Fruit fly (Drosophila melanogaster) whole organism, embryonic: Measurements from ENCODE around the gene CG8289.

Source experiments
- BtbVII ChIP-seq: fragments of 200-800 bp; sonication (Bioruptor generic); optimal IDR thresholded peaks from 3 replicates; lab custom pipeline; 2017; ENCODE audit warnings: missing biosample characterization, mild to moderate bottlenecking, missing genetic modification characterization
- CG10274 ChIP-seq: fragments of 200-800 bp; sonication (Bioruptor generic); optimal IDR thresholded peaks from 3 replicates; lab custom pipeline; 2017; ENCODE audit warnings: missing biosample characterization, mild to moderate bottlenecking, missing genetic modification characterization
- CG10462 ChIP-seq: fragments of 200-800 bp; sonication (Bioruptor generic); optimal IDR thresholded peaks from 2 replicates; lab custom pipeline; 2016; ENCODE audit warnings: missing biosample characterization, missing genetic modification characterization
- CG11398 ChIP-seq: fragments of 200-800 bp; sonication (Bioruptor generic); optimal IDR thresholded peaks from 2 replicates; lab custom pipeline; 2016; ENCODE audit warnings: missing biosample characterization, missing genetic modification characterization
- CG12071 ChIP-seq: fragments of 200-800 bp; sonication (Bioruptor generic); optimal IDR thresholded peaks from 3 replicates; lab custom pipeline; 2018; ENCODE audit warnings: missing biosample characterization, mild to moderate bottlenecking, missing genetic modification characterization
- CG12104 ChIP-seq: fragments of 200-800 bp; sonication (Bioruptor generic); optimal IDR thresholded peaks from 3 replicates; lab custom pipeline; 2016; ENCODE audit warnings: missing biosample characterization, missing genetic modification characterization
- CG12299 ChIP-seq: fragments of 200-800 bp; sonication (Bioruptor generic); optimal IDR thresholded peaks from 2 replicates; lab custom pipeline; 2018; ENCODE audit warnings: missing biosample characterization, mild to moderate bottlenecking, missing genetic modification characterization
- CG13123 ChIP-seq: fragments of 200-800 bp; sonication (Bioruptor generic); optimal IDR thresholded peaks from 2 replicates; lab custom pipeline; 2016; ENCODE audit warnings: missing biosample characterization, missing genetic modification characterization
- CG13894 ChIP-seq: fragments of 200-800 bp; sonication (Bioruptor generic); optimal IDR thresholded peaks from 3 replicates; lab custom pipeline; 2018; ENCODE audit warnings: missing biosample characterization, mild to moderate bottlenecking, missing genetic modification characterization, moderate library complexity
- CG14050 ChIP-seq: fragments of 200-800 bp; sonication (Bioruptor generic); IDR thresholded peaks from 3 replicates; pipeline ENCODE4 v1.3.6; 2022; ENCODE audit warnings: missing biosample characterization, missing genetic modification characterization
- CG15479 ChIP-seq: fragments of 200-800 bp; sonication (Bioruptor generic); optimal IDR thresholded peaks from 3 replicates; lab custom pipeline; 2019; ENCODE audit warnings: missing biosample characterization, mild to moderate bottlenecking, missing genetic modification characterization, moderate library complexity
- CG15514 ChIP-seq: fragments of 200-800 bp; sonication (Bioruptor generic); optimal IDR thresholded peaks from 3 replicates; lab custom pipeline; 2017; ENCODE audit warnings: missing biosample characterization, missing genetic modification characterization, mild to moderate bottlenecking, moderate library complexity, missing genetic modification reagents
- CG16779 ChIP-seq: fragments of 200-800 bp; sonication (Bioruptor generic); IDR thresholded peaks from 2 replicates; pipeline ENCODE4 v1.3.6; 2022; ENCODE audit warnings: missing biosample characterization, missing genetic modification characterization
- CG30020 ChIP-seq: fragments of 200-800 bp; optimal IDR thresholded peaks from 2 replicates; lab custom pipeline; 2019; ENCODE audit warnings: missing biosample characterization, mild to moderate bottlenecking, missing genetic modification characterization, moderate library complexity
- CG3163 ChIP-seq: fragments of 200-800 bp; sonication (Bioruptor generic); optimal IDR thresholded peaks from 3 replicates; lab custom pipeline; 2016; ENCODE audit warnings: missing biosample characterization, missing genetic modification characterization
- CG32767 ChIP-seq: fragments of 200-800 bp; sonication (Bioruptor generic); IDR thresholded peaks from 2 replicates; pipeline ENCODE4 v1.3.6; 2022; ENCODE audit warnings: missing biosample characterization, missing genetic modification characterization
- CG3281 ChIP-seq: fragments of 200-800 bp; sonication (Bioruptor generic); optimal IDR thresholded peaks from 3 replicates; lab custom pipeline; 2017; ENCODE audit warnings: missing biosample characterization, mild to moderate bottlenecking, missing genetic modification characterization
- CG34376 ChIP-seq: fragments of 200-800 bp; sonication (Bioruptor generic); optimal IDR thresholded peaks from 2 replicates; lab custom pipeline; 2018; ENCODE audit warnings: missing biosample characterization, mild to moderate bottlenecking, missing genetic modification characterization
- CG3726 ChIP-seq: fragments of 200-800 bp; sonication (Bioruptor generic); IDR thresholded peaks from 3 replicates; pipeline ENCODE4, ENCODE4 v1.3.6; 2022; ENCODE audit warnings: missing biosample characterization, missing genetic modification characterization
- CG4328 ChIP-seq: fragments of 200-800 bp; sonication (Bioruptor generic); optimal IDR thresholded peaks from 3 replicates; lab custom pipeline; 2017; ENCODE audit warnings: missing biosample characterization, missing genetic modification reagents, missing genetic modification characterization
- CG4360 ChIP-seq: fragments of 200-800 bp; sonication (Bioruptor generic); IDR thresholded peaks from 2 replicates; pipeline ENCODE4 v1.3.6; 2022; ENCODE audit warnings: missing biosample characterization, missing genetic modification characterization
- CG6854 ChIP-seq: fragments of 200-800 bp; sonication (Bioruptor generic); optimal IDR thresholded peaks from 3 replicates; lab custom pipeline; 2017; ENCODE audit warnings: missing biosample characterization, mild to moderate bottlenecking, missing genetic modification characterization
- CG7963 ChIP-seq: fragments of 200-800 bp; sonication (Bioruptor generic); IDR thresholded peaks from 3 replicates; pipeline ENCODE4 v1.3.6; 2022; ENCODE audit warnings: missing biosample characterization, missing genetic modification characterization; ENCODE audit not compliant: partially characterized antibody
- CG8924 ChIP-seq: fragments of 200-800 bp; optimal IDR thresholded peaks from 3 replicates; lab custom pipeline; 2019; ENCODE audit warnings: missing biosample characterization, mild to moderate bottlenecking, missing genetic modification characterization, moderate library complexity
- CTCF ChIP-seq: fragments of 200-800 bp; sonication (Bioruptor generic); optimal IDR thresholded peaks from 2 replicates; lab custom pipeline; 2017; ENCODE audit warnings: missing biosample characterization, mild to moderate bottlenecking, missing genetic modification characterization, moderate library complexity
- Dip2 ChIP-seq: fragments of 200-800 bp; sonication (Bioruptor generic); IDR thresholded peaks from 2 replicates; pipeline ENCODE4 v1.3.6; 2022; ENCODE audit warnings: missing biosample characterization, missing genetic modification characterization
- HmgZ ChIP-seq: fragments of 200-800 bp; sonication (Bioruptor generic); optimal IDR thresholded peaks from 2 replicates; lab custom pipeline; 2018; ENCODE audit warnings: missing biosample characterization, mild to moderate bottlenecking, missing genetic modification characterization
- Med ChIP-seq: fragments of 200-800 bp; sonication (Bioruptor generic); peaks from one replicate; lab custom pipeline; 2016; ENCODE audit warnings: missing biosample characterization, missing genetic modification characterization, mild to moderate bottlenecking, inconsistent platforms, moderate library complexity
- NC2β ChIP-seq: fragments of 200-800 bp; sonication (Bioruptor generic); optimal IDR thresholded peaks from 2 replicates; lab custom pipeline; 2016; ENCODE audit warnings: missing biosample characterization, missing genetic modification characterization
- Nf-YB ChIP-seq: fragments of 200-800 bp; sonication (Bioruptor generic); optimal IDR thresholded peaks from 3 replicates; lab custom pipeline; 2019; ENCODE audit warnings: missing biosample characterization, mild to moderate bottlenecking, missing genetic modification characterization, moderate library complexity
- Nf-YC ChIP-seq: fragments of 200-800 bp; optimal IDR thresholded peaks from 3 replicates; lab custom pipeline; 2019; ENCODE audit warnings: missing biosample characterization, mild to moderate bottlenecking, missing genetic modification characterization, moderate library complexity
- Pdp1 ChIP-seq, 2 experiments: fragments of 200-800 bp; sonication (Bioruptor generic); optimal IDR thresholded peaks; 3 replicates each; lab custom pipeline; 2016; ENCODE audit warnings: missing biosample characterization in 2 of 2, missing genetic modification characterization in 2 of 2, mild to moderate bottlenecking in 1 of 2, moderate library complexity in 1 of 2
- Taf1 ChIP-seq: fragments of 200-800 bp; sonication (Bioruptor generic); IDR thresholded peaks from 2 replicates; pipeline ENCODE4 v1.3.6; 2022; ENCODE audit warnings: missing biosample characterization, missing genetic modification characterization
- abd-A ChIP-seq: fragments of 200-800 bp; sonication (Bioruptor generic); optimal IDR thresholded peaks from 3 replicates; lab custom pipeline; 2019; ENCODE audit warnings: missing biosample characterization, mild to moderate bottlenecking, missing genetic modification characterization, moderate library complexity
- ash1 ChIP-seq: fragments of 200-800 bp; sonication (Bioruptor generic); optimal IDR thresholded peaks from 2 replicates; lab custom pipeline; 2018; ENCODE audit warnings: missing biosample characterization, mild to moderate bottlenecking, missing genetic modification characterization
- bigmax ChIP-seq: fragments of 200-800 bp; sonication (Bioruptor generic); optimal IDR thresholded peaks from 2 replicates; lab custom pipeline; 2018; ENCODE audit warnings: missing biosample characterization, mild to moderate bottlenecking, missing genetic modification characterization
- cg ChIP-seq: fragments of 200-800 bp; sonication (Bioruptor generic); optimal IDR thresholded peaks from 3 replicates; lab custom pipeline; 2019; ENCODE audit warnings: missing biosample characterization, mild to moderate bottlenecking, missing genetic modification characterization, moderate library complexity
- dpn ChIP-seq, 2 experiments: fragments of 200-800 bp; sonication (Bioruptor generic); optimal IDR thresholded peaks; 3 replicates each; lab custom pipeline; 2016; ENCODE audit warnings: missing biosample characterization in 2 of 2, missing genetic modification characterization in 2 of 2
- dysf ChIP-seq: fragments of 200-800 bp; sonication (Bioruptor generic); IDR thresholded peaks from 3 replicates; pipeline ENCODE4 v1.3.6; 2022; ENCODE audit warnings: missing biosample characterization, missing genetic modification characterization
- hkb ChIP-seq, 2 experiments: fragments of 200-800 bp in 1 of 2; fragments of >200 bp in 1 of 2; sonication (Bioruptor generic) in 1 of 2; IDR thresholded peaks in 1 of 2; optimal IDR thresholded peaks in 1 of 2; 2 replicates each; pipeline versions ENCODE4 v1.3.6 to Lab custom; 2017 to 2022; ENCODE audit warnings: missing biosample characterization in 1 of 2, missing genetic modification characterization in 1 of 2
- ind ChIP-seq: fragments of 200-800 bp; sonication (Bioruptor generic); optimal IDR thresholded peaks from 3 replicates; lab custom pipeline; 2016; ENCODE audit warnings: missing biosample characterization, missing genetic modification characterization
- kay ChIP-seq: fragments of 200-800 bp; sonication (Bioruptor generic); optimal IDR thresholded peaks from 2 replicates; lab custom pipeline; 2016; ENCODE audit warnings: missing biosample characterization, missing genetic modification characterization
- mirr ChIP-seq: fragments of 200-800 bp; sonication (Bioruptor generic); optimal IDR thresholded peaks from 3 replicates; lab custom pipeline; 2018; ENCODE audit warnings: missing biosample characterization, mild to moderate bottlenecking, missing genetic modification characterization
- peb ChIP-seq: fragments of 200-800 bp; sonication (Bioruptor generic); IDR thresholded peaks from 2 replicates; pipeline ENCODE4 v1.3.6; 2022; ENCODE audit warnings: missing biosample characterization, missing genetic modification characterization
- pho ChIP-seq: fragments of 200-800 bp; sonication (Bioruptor generic); optimal IDR thresholded peaks from 2 replicates; lab custom pipeline; 2016; ENCODE audit warnings: missing biosample characterization, missing genetic modification characterization
- pros ChIP-seq: fragments of 200-800 bp; sonication (Bioruptor generic); optimal IDR thresholded peaks from 3 replicates; lab custom pipeline; 2019; ENCODE audit warnings: missing biosample characterization, mild to moderate bottlenecking, missing genetic modification characterization, moderate library complexity
- psq ChIP-seq: fragments of 200-800 bp; sonication (Bioruptor generic); optimal IDR thresholded peaks from 2 replicates; lab custom pipeline; 2017; ENCODE audit warnings: missing biosample characterization, missing genetic modification characterization
- sens ChIP-seq: fragments of 200-800 bp; sonication (Bioruptor generic); peaks from one replicate; lab custom pipeline; 2016; ENCODE audit warnings: missing biosample characterization, missing genetic modification characterization
- sug ChIP-seq: fragments of 200-800 bp; optimal IDR thresholded peaks from 2 replicates; lab custom pipeline; 2019; ENCODE audit warnings: missing biosample characterization, mild to moderate bottlenecking, missing genetic modification characterization, moderate library complexity

CG8289 gene

dm6 chrX:17671788-17672187, 35.9 kb upstream of the CG8289 start, which contains the start of gene CG12990:
TSS of gene CG12990 (minus strand) at chrX:17671888.
- TF ChIP-seq Nf-YB (GFP tag; lab: Kevin White, UChicago) (no peak), CG11398 (GFP tag; lab: Kevin White, UChicago) (no peak), peb (GFP tag; lab: Robert Waterston, UW) (no peak), NC2β (no peak)

DNA sequence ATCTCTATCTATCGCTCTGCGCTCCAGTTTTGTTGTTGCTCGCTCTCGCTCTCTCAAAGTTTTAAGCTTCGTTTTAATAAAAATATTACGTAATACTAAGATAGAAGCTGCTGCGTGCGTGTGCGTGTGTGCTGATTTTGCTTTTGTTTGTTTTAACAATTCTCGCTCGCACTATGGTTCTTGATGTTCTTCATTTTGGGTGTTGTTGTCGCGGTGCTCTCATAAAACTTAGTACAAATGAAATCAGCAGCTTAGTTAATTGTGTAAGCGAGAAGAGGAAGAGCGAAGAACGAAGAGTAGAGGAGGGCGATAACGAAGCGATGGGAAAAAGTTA, 23.2 kb upstream of the CG8289 start:
- TF ChIP-seq Med, result peak; percentile 51
- peak; percentile 2 for TF ChIP-seq pros (GFP tag; lab: Kevin White, UChicago)
- no peak for TF ChIP-seq bigmax (GFP tag; lab: Kevin White, UChicago)
- TF ChIP-seq CG15479 (GFP tag; lab: Kevin White, UChicago), result no peak
- no peak for TF ChIP-seq Taf1 (GFP tag; lab: Robert Waterston, UW)
- peak; percentile 85 for TF ChIP-seq CG34376
- no peak for TF ChIP-seq CG12299
- peak; percentile 10 for TF ChIP-seq CG13894 (tag; lab: Kevin White, UChicago)
- peak in 1 of 2 experiments; percentile 98 for TF ChIP-seq Pdp1 (GFP tag; optimal IDR thresholded peaks at IDR 0.05; lab: Kevin White, UChicago)
- no peak for TF ChIP-seq kay
- 0 out of 2 replicates have a peak, but pooled peaks have one; percentile 48 for TF ChIP-seq CG4360 (GFP tag; lab: Robert Waterston, UW)
- TF ChIP-seq CG7963, result no peak
- TF ChIP-seq sug (tag; lab: Kevin White, UChicago), result peak; percentile 9
- no peak for TF ChIP-seq CG3163 (GFP tag; lab: Kevin White, UChicago)
- TF ChIP-seq CTCF (GFP tag; lab: Kevin White, UChicago), result no peak
- no peak for TF ChIP-seq ind (GFP tag; lab: Kevin White, UChicago)
- no peak for TF ChIP-seq CG32767 (GFP tag; lab: Robert Waterston, UW)
- peak; percentile 24 for TF ChIP-seq HmgZ
- TF ChIP-seq CG3281, result no peak
- TF ChIP-seq mirr (GFP tag; lab: Kevin White, UChicago), result no peak
- TF ChIP-seq CG8924, result peak; percentile 27
- no peak for TF ChIP-seq CG3726 (GFP tag; lab: Robert Waterston, UW)
- peak; percentile 7 for TF ChIP-seq CG15514 (GFP tag; lab: Kevin White, UChicago)
- peak; percentile 33 for TF ChIP-seq sens (GFP tag; lab: Kevin White, UChicago)
- TF ChIP-seq cg (GFP tag; lab: Kevin White, UChicago), result peak; percentile 38
- no peak for TF ChIP-seq CG4328 (GFP tag; lab: Kevin White, UChicago)
- peak; percentile 24 for TF ChIP-seq ash1 (GFP tag; lab: Kevin White, UChicago)

DNA sequence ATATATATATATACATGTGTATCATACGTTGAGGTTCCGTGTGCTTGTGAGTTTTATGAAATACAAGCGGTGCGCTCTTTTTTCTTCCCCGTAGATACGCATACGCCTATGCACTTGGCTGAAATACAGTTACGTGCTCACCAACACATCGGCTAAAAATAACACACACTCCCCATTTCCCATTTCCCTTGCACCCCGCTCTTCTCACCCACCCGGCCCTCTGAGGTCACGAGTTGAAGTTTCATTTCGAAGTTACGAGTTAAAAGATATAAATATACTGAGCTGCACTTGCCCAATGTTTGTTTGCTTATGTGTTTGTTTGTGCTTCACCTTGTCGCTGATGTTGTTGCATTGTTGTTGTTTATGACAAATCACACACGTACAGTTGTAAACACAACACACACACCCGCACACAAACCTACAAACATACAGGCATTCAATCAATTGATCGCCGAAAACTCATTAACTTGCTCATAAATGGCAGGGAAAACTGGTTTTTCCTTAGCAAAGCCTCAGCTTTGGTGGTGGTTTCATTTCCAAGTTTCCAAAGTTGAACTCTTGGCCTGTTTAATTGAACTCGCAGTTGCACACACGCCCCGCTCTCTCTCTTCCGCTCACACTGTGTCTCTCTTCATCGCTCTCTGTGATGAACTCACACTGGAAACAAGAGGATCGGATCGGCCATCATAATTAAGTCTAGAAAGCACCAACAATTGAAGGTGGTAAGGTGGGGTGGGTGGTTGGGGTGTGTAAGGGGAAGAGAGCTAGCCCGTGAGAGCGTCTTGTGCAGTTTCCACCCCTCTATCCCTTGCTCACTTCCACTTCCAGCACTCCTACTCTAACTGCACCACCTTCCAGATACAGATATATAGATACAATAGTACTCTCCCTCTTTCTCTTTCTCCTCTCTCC, 22.6 kb upstream of the CG8289 start:
- TF ChIP-seq CG16779 (GFP tag; lab: Robert Waterston, UW) (no peak), CG12104 (GFP tag; lab: Kevin White, UChicago) (peak; percentile 2), dysf (GFP tag; lab: Robert Waterston, UW) (no peak), dpn (GFP tag; optimal IDR thresholded peaks at IDR 0.05; lab: Kevin White, UChicago) (no peak), CG10462 (no peak), CG6854 (GFP tag; lab: Kevin White, UChicago) (no peak), psq (GFP tag; lab: Kevin White, UChicago) (no peak), abd-A (tag; lab: Kevin White, UChicago) (peak; percentile 36), CG30020 (tag; lab: Kevin White, UChicago) (no peak), CG14050 (GFP tag; lab: Robert Waterston, UW) (no peak), CG12071 (GFP tag; lab: Kevin White, UChicago) (peak; percentile 3), pho (GFP tag; lab: Kevin White, UChicago) (no peak), BtbVII (peak; percentile 31), Nf-YC (tag; lab: Kevin White, UChicago) (peak; percentile 4), Dip2 (GFP tag; lab: Robert Waterston, UW) (no peak), hkb (optimal IDR thresholded peaks at IDR 0.05; lab: Kevin White, UChicago) (no peak), hkb (GFP tag; IDR thresholded peaks at IDR 0.05; lab: Robert Waterston, UW) (peak; percentile 6; the same call in 1 of the 2 replicates), CG10274 (GFP tag; lab: Kevin White, UChicago) (no peak), CG13123 (GFP tag; lab: Kevin White, UChicago) (no peak)
